Worm (Caenorhabditis elegans) whole organism, young adult: ENCODE measurements around the gene nlp-50.

Experiments
- B0261.1 ChIP-seq: sonication (generic microtip); optimal IDR thresholded peaks from 2 replicates; lab custom pipeline; 2016; ENCODE audit warnings: mild to moderate bottlenecking, missing genetic modification characterization, moderate library complexity, missing compliant biosample characterization
- F23B12.7 ChIP-seq: sonication (generic microtip); optimal IDR thresholded peaks from 2 replicates; lab custom pipeline; 2017; ENCODE audit warnings: missing genetic modification characterization, mild to moderate bottlenecking, missing compliant biosample characterization, antibody characterized with exemption, moderate library complexity; ENCODE audit not compliant: insufficient read depth
- K11D2.4 ChIP-seq: fragments of 200-800 bp; sonication (Bioruptor generic); IDR thresholded peaks from 2 replicates; pipeline ENCODE4 v1.3.6; 2022; ENCODE audit warnings: missing genetic modification reagents, missing genetic modification characterization, missing compliant biosample characterization
- K12H6.12 ChIP-seq: fragments of 200-800 bp; sonication (Bioruptor generic); optimal IDR thresholded peaks from 2 replicates; lab custom pipeline; 2018; ENCODE audit warnings: mild to moderate bottlenecking, missing genetic modification characterization, missing compliant biosample characterization
- T07F8.4 ChIP-seq: sonication (generic microtip); optimal IDR thresholded peaks from 2 replicates; lab custom pipeline; 2016; ENCODE audit warnings: mild to moderate bottlenecking, missing genetic modification characterization, moderate library complexity, missing compliant biosample characterization
- Y56A3A.18 ChIP-seq: fragments of 200-800 bp; sonication (Bioruptor generic); IDR thresholded peaks from 2 replicates; pipeline ENCODE4 v1.3.6; 2022; ENCODE audit warnings: missing genetic modification reagents, missing genetic modification characterization, missing compliant biosample characterization
- aptf-3 ChIP-seq: fragments of 200-800 bp; sonication (Bioruptor generic); IDR thresholded peaks from 2 replicates; pipeline ENCODE4 v1.3.6; 2022; ENCODE audit warnings: missing genetic modification characterization, missing compliant biosample characterization
- atf-7 ChIP-seq: sonication (generic microtip); optimal IDR thresholded peaks from 2 replicates; lab custom pipeline; 2017; ENCODE audit warnings: mild to moderate bottlenecking, missing genetic modification characterization, missing compliant biosample characterization
- bed-1 ChIP-seq: fragments of 200-800 bp; sonication (Bioruptor generic); IDR thresholded peaks from 2 replicates; pipeline ENCODE4 v1.3.6; 2022; ENCODE audit warnings: missing genetic modification reagents, missing genetic modification characterization, missing compliant biosample characterization
- ceh-100 ChIP-seq: fragments of 200-800 bp; sonication (Bioruptor generic); IDR thresholded peaks from 2 replicates; pipeline ENCODE4 v1.3.6; 2022; ENCODE audit warnings: missing genetic modification reagents, missing genetic modification characterization, missing compliant biosample characterization
- ceh-79 ChIP-seq: sonication (generic microtip); optimal IDR thresholded peaks from 2 replicates; lab custom pipeline; 2017; ENCODE audit warnings: mild to moderate bottlenecking, missing genetic modification characterization, missing compliant biosample characterization
- chd-7 ChIP-seq: sonication (generic microtip); optimal IDR thresholded peaks from 2 replicates; lab custom pipeline; 2016; ENCODE audit warnings: mild to moderate bottlenecking, missing genetic modification characterization, moderate library complexity, missing compliant biosample characterization
- die-1 ChIP-seq: sonication (generic microtip); optimal IDR thresholded peaks from 2 replicates; lab custom pipeline; 2016; ENCODE audit warnings: missing genotype, mild to moderate bottlenecking, missing genetic modification characterization, missing compliant biosample characterization
- dpl-1 ChIP-seq: fragments of 150-350 bp; optimal IDR thresholded peaks from 2 replicates; lab custom pipeline; 2014; ENCODE audit warnings: missing biosample characterization, missing genetic modification reagents, missing genetic modification characterization
- egl-44 ChIP-seq: fragments of 200-800 bp; sonication (Bioruptor generic); IDR thresholded peaks from 2 replicates; pipeline ENCODE4 v1.3.6; 2022; ENCODE audit warnings: missing genetic modification reagents, missing genetic modification characterization, missing compliant biosample characterization
- fkh-3 ChIP-seq: sonication (generic microtip); optimal IDR thresholded peaks from 2 replicates; lab custom pipeline; 2016; ENCODE audit warnings: mild to moderate bottlenecking, missing genetic modification characterization, missing compliant biosample characterization
- him-1 ChIP-seq: sonication (generic microtip); optimal IDR thresholded peaks from 2 replicates; lab custom pipeline; 2016; ENCODE audit warnings: missing genotype, missing genetic modification reagents, missing genetic modification characterization, missing compliant biosample characterization
- hlh-12 ChIP-seq: sonication (generic microtip); optimal IDR thresholded peaks from 2 replicates; lab custom pipeline; 2016; ENCODE audit warnings: missing genetic modification characterization, missing compliant biosample characterization
- hsf-1 ChIP-seq: fragments of 200-800 bp; sonication (Bioruptor generic); IDR thresholded peaks from 2 replicates; pipeline ENCODE4 v1.3.6; 2022; ENCODE audit warnings: missing genetic modification reagents, missing genetic modification characterization, missing compliant biosample characterization
- let-526 ChIP-seq: fragments of 200-800 bp; sonication (Bioruptor generic); IDR thresholded peaks from 2 replicates; pipeline ENCODE4 v1.3.6; 2022; ENCODE audit warnings: missing genetic modification reagents, missing genetic modification characterization, missing compliant biosample characterization
- lin-35 ChIP-seq, 3 experiments: fragments of 150-350 bp in 2 of 3; sonication (generic microtip) in 1 of 3; optimal IDR thresholded peaks; 2 replicates each; lab custom pipeline; 2014 to 2018; ENCODE audit warnings: missing biosample characterization in 3 of 3, missing genetic modification characterization in 3 of 3, missing genetic modification reagents in 3 of 3
- madf-6 ChIP-seq: fragments of 200-800 bp; sonication (Bioruptor generic); IDR thresholded peaks from 2 replicates; pipeline ENCODE4 v1.3.6; 2022; ENCODE audit warnings: missing genetic modification reagents, missing genetic modification characterization, missing compliant biosample characterization
- mcd-1 ChIP-seq: fragments of 200-800 bp; sonication (Bioruptor generic); IDR thresholded peaks from 2 replicates; pipeline ENCODE4 v1.3.6; 2022; ENCODE audit warnings: missing genetic modification reagents, missing genetic modification characterization, missing compliant biosample characterization
- mel-28 ChIP-seq: sonication (generic microtip); optimal IDR thresholded peaks from 2 replicates; lab custom pipeline; 2016; ENCODE audit warnings: borderline replicate concordance, mild to moderate bottlenecking, missing genetic modification characterization, missing compliant biosample characterization
- mes-4 ChIP-seq: sonication (generic microtip); optimal IDR thresholded peaks from 2 replicates; lab custom pipeline; 2016; ENCODE audit warnings: missing genotype, missing genetic modification characterization, missing compliant biosample characterization
- nfya-2 ChIP-seq: fragments of 200-800 bp; sonication (Bioruptor generic); IDR thresholded peaks from 2 replicates; pipeline ENCODE4 v1.3.6; 2022; ENCODE audit warnings: missing genetic modification reagents, missing genetic modification characterization, missing compliant biosample characterization
- nfyb-1 ChIP-seq: fragments of 200-800 bp; sonication (Bioruptor generic); IDR thresholded peaks from 2 replicates; pipeline ENCODE4 v1.3.6; 2022; ENCODE audit warnings: missing genetic modification reagents, missing genetic modification characterization, missing compliant biosample characterization
- nhr-27 ChIP-seq: fragments of 200-800 bp; sonication (Bioruptor generic); optimal IDR thresholded peaks from 2 replicates; lab custom pipeline; 2018; ENCODE audit warnings: mild to moderate bottlenecking, missing genetic modification characterization, moderate library complexity, missing compliant biosample characterization
- rcor-1 ChIP-seq: fragments of 200-800 bp; sonication (Bioruptor generic); IDR thresholded peaks from 2 replicates; pipeline ENCODE4 v1.3.6; 2022; ENCODE audit warnings: missing genetic modification reagents, missing genetic modification characterization, missing compliant biosample characterization
- snpc-1.1 ChIP-seq: sonication (generic microtip); optimal IDR thresholded peaks from 2 replicates; lab custom pipeline; 2017; ENCODE audit warnings: missing genetic modification characterization, mild to moderate bottlenecking, missing compliant biosample characterization, antibody characterized with exemption, moderate library complexity, missing genotype, missing genetic modification reagents; ENCODE audit not compliant: insufficient read depth
- snpc-4 ChIP-seq, 5 experiments: fragments of 150-350 bp in 1 of 5; sonication (generic microtip) in 4 of 5; optimal IDR thresholded peaks; 2 replicates each; lab custom pipeline; 2014 to 2018; ENCODE audit warnings: missing genetic modification characterization in 5 of 5, missing biosample characterization in 3 of 5, antibody characterized with exemption in 2 of 5, mild to moderate bottlenecking in 2 of 5, missing compliant biosample characterization in 2 of 5, missing genotype in 2 of 5, moderate library complexity in 2 of 5, missing genetic modification reagents in 1 of 5
- tbp1 ChIP-seq: fragments of 200-800 bp; sonication (Bioruptor generic); optimal IDR thresholded peaks from 2 replicates; lab custom pipeline; 2018; ENCODE audit warnings: mild to moderate bottlenecking, missing genetic modification characterization, missing compliant biosample characterization
- tlf-1 ChIP-seq: fragments of 200-800 bp; sonication (Bioruptor generic); optimal IDR thresholded peaks from 2 replicates; lab custom pipeline; 2018; ENCODE audit warnings: mild to moderate bottlenecking, missing genetic modification characterization, missing compliant biosample characterization
- unc-130 ChIP-seq: sonication (generic microtip); optimal IDR thresholded peaks from 2 replicates; lab custom pipeline; 2016; ENCODE audit warnings: missing genetic modification reagents, missing genetic modification characterization, missing compliant biosample characterization
- zim-3 ChIP-seq: sonication (generic microtip); optimal IDR thresholded peaks from 2 replicates; lab custom pipeline; 2017; ENCODE audit warnings: mild to moderate bottlenecking, missing genetic modification characterization, moderate library complexity, missing compliant biosample characterization
- ztf-18 ChIP-seq: sonication (generic microtip); optimal IDR thresholded peaks from 2 replicates; lab custom pipeline; 2016; ENCODE audit warnings: missing genotype, mild to moderate bottlenecking, missing genetic modification characterization, missing compliant biosample characterization
- ztf-25 ChIP-seq: fragments of 200-800 bp; sonication (Bioruptor generic); IDR thresholded peaks from 2 replicates; pipeline ENCODE4 v1.3.6; 2022; ENCODE audit warnings: missing genetic modification reagents, missing genetic modification characterization, missing compliant biosample characterization
- ztf-28 ChIP-seq: fragments of 200-800 bp; sonication (Bioruptor generic); IDR thresholded peaks from 2 replicates; pipeline ENCODE4 v1.3.6; 2022; ENCODE audit warnings: missing genetic modification reagents, missing genetic modification characterization, missing compliant biosample characterization
- ztf-3 ChIP-seq: fragments of 200-800 bp; sonication (Bioruptor generic); optimal IDR thresholded peaks from 2 replicates; lab custom pipeline; 2018; ENCODE audit warnings: mild to moderate bottlenecking, missing genetic modification characterization, missing compliant biosample characterization

The nlp-50 gene

DNA sequence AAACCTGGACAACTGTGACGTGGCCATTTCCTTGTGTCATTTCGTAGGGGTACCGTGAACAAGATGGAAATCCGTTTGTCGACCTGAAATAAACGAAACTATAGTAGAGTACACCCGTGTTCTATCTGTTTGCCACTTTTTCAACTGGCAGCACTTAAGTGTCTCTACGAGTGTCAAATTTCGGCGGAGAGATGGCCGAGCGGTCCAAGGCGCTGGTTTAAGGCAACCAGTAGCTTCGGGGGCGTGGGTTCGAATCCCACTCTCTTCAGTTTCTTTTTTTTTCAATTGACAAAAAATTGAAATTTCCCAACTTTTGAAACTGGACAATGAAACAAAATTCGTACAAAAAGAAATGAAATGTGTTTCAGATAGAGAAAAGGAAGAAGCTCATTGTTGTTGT, 43.3 kb upstream of the nlp-50 start (continued):
- TF ChIP-seq madf-6 (GFP tag; lab: Robert Waterston, UW) (0 out of 2 replicates have a peak, but pooled peaks have one; percentile 51), hlh-12 (tag; lab: Kevin White, UChicago) (no peak), zim-3 (no peak), mcd-1 (peak; percentile 51; the same call in 1 of the 2 replicates), him-1 (tag; lab: Kevin White, UChicago) (peak; percentile 88), B0261.1 (tag; lab: Kevin White, UChicago) (peak; percentile 85), K12H6.12 (tag; lab: Kevin White, UChicago) (peak; percentile 0), nhr-27 (tag; lab: Kevin White, UChicago) (peak; percentile 4), egl-44 (no peak), aptf-3 (0 out of 2 replicates have a peak, but pooled peaks have one; percentile 24), ztf-18 (tag; lab: Kevin White, UChicago) (peak; percentile 13), ceh-79 (peak; percentile 38), atf-7 (peak; percentile 4), tbp1 (GFP tag; lab: Kevin White, UChicago) (peak; percentile 95), snpc-1.1 (peak; percentile 14), ceh-100 (GFP tag; lab: Robert Waterston, UW) (0 out of 2 replicates have a peak, but pooled peaks have one; percentile 24), K11D2.4 (GFP tag; lab: Robert Waterston, UW) (0 out of 2 replicates have a peak, but pooled peaks have one; percentile 33), T07F8.4 (tag; lab: Kevin White, UChicago) (peak; percentile 22), ztf-28 (GFP tag; lab: Robert Waterston, UW) (peak; percentile 65; the same call in 1 of the 2 replicates), chd-7 (tag; lab: Kevin White, UChicago) (peak; percentile 39), ztf-25 (0 out of 2 replicates have a peak, but pooled peaks have one; percentile 45), F23B12.7 (tag; lab: Kevin White, UChicago) (peak; percentile 75), let-526 (GFP tag; lab: Robert Waterston, UW) (no peak), lin-35 (GFP tag; optimal IDR thresholded peaks at IDR 0.05; lab: Kevin White, UChicago) (no peak), die-1 (tag; lab: Kevin White, UChicago) (peak; percentile 70)

DNA sequence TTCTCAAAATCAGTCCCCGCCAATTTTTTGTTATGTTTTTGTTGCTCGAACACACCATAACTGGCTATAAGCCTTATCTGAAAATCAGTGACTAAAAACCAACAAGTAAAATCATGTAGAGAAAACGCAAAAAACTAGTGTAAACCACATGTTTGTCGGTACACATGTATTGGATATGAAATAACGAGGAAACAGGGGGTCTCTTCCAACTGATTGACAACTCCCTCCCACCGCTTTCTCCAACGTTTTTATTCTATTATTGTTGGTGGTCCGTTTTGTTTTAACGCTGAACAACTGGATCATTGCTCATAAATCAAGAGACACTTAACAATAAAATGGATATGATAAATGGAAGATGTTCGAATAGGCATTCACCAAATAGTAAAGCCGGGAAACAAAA, 38.0 kb upstream of the nlp-50 start:
- no peak for TF ChIP-seq lin-35 (GFP tag; optimal IDR thresholded peaks at IDR 0.05; lab: Kevin White, UChicago)
- TF ChIP-seq ztf-18 (tag; lab: Kevin White, UChicago): no peak
- no peak for TF ChIP-seq snpc-4 (GFP tag; optimal IDR thresholded peaks at IDR 0.05; lab: Kevin White, UChicago)
- no peak for TF ChIP-seq snpc-4 (tag; optimal IDR thresholded peaks at IDR 0.05; lab: Kevin White, UChicago)
- no peak for TF ChIP-seq nfyb-1 (GFP tag; lab: Robert Waterston, UW)
- no peak for TF ChIP-seq mel-28
- no peak for TF ChIP-seq hsf-1 (GFP tag; lab: Robert Waterston, UW)
- no peak for TF ChIP-seq mes-4
- TF ChIP-seq Y56A3A.18: no peak
- TF ChIP-seq nfya-2 (GFP tag; lab: Robert Waterston, UW): no peak
- no peak for TF ChIP-seq tlf-1
- TF ChIP-seq dpl-1 (GFP tag; lab: Kevin White, UChicago): no peak
- TF ChIP-seq fkh-3 (tag; lab: Kevin White, UChicago): no peak
- TF ChIP-seq unc-130 (GFP tag; lab: Kevin White, UChicago): no peak
- no peak for TF ChIP-seq rcor-1 (GFP tag; lab: Robert Waterston, UW)
- no peak for TF ChIP-seq ztf-28 (GFP tag; lab: Robert Waterston, UW)
- TF ChIP-seq bed-1: no peak
- no peak for TF ChIP-seq ztf-3
- TF ChIP-seq B0261.1 (tag; lab: Kevin White, UChicago): no peak
- TF ChIP-seq, all 124 proteins: peak for 0
